Fruit fly (Drosophila melanogaster) Kc167 (cell line): ENCODE measurements around the gene Ddr.

Source experiments
- Sin3A ChIP-seq: fragments of >200 bp; optimal IDR thresholded peaks from 2 replicates; lab custom pipeline; 2018; ENCODE audit warnings: missing external identifiers
- psq ChIP-seq: fragments of >200 bp; optimal IDR thresholded peaks from 2 replicates; lab custom pipeline; 2017; ENCODE audit warnings: missing external identifiers

DNA sequence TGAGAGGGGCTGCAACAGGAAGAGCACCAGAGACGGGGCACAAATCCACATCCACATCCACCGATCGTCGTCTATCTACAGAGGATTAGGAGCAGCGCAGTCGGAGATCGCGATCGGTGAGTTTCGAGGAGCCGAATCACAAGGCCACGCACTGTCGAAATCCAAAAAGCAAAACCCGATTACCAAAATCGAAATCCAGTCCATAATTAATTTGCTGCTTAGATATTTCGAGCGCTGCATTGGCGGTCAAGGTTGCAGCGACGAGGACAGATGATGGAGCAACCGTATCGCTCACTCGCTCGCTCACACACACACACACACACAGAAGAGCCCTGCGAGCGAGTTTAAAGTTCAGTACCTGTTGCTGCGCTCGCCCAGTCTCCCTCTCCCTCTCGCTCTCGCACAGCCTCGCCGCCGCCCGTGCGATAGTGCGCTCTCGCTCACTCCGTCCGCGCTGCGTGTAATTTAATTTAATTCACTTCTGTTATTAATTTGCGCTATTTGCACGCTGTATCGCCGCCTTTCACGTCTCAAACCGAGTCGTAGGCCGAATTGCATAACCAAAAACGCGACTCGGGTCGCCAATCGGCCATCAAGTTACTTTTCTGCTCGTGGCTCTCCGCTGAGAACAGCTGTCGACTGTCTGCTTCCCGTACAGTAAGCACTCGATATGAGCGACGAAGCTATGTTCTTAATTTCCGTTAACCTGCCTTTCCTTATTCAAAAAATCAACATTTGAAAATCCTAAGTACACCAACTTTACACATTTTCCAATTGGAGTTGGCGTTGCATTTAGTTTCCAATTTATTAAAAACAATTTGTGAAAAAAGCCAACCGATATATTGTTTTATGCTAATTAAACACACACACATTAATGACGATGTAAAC lies 86.3 kb downstream of the Ddr start:
- TF ChIP-seq psq (lab: Kevin White, UChicago): no peak
- TF ChIP-seq Sin3A (lab: Kevin White, UChicago): no peak
